Worm (Caenorhabditis elegans) whole organism, young adult: Measurements from ENCODE around the gene T21D9.2.

ENCODE experiments used
- B0261.1 ChIP-seq: sonication (generic microtip); optimal IDR thresholded peaks from 2 replicates; lab custom pipeline; 2016; ENCODE audit warnings: mild to moderate bottlenecking, missing genetic modification characterization, moderate library complexity, missing compliant biosample characterization
- F39B2.1 ChIP-seq: fragments of 200-800 bp; sonication (Bioruptor generic); IDR thresholded peaks from 2 replicates; pipeline ENCODE4 v1.3.6; 2022; ENCODE audit warnings: missing genetic modification reagents, missing genetic modification characterization, missing compliant biosample characterization
- F57C9.4 ChIP-seq: sonication (generic microtip); optimal IDR thresholded peaks from 2 replicates; lab custom pipeline; 2017; ENCODE audit warnings: mild to moderate bottlenecking, missing genetic modification characterization, missing compliant biosample characterization
- K11D2.4 ChIP-seq: fragments of 200-800 bp; sonication (Bioruptor generic); IDR thresholded peaks from 2 replicates; pipeline ENCODE4 v1.3.6; 2022; ENCODE audit warnings: missing genetic modification reagents, missing genetic modification characterization, missing compliant biosample characterization
- T26A5.8 ChIP-seq: sonication (generic microtip); optimal IDR thresholded peaks from 2 replicates; lab custom pipeline; 2016; ENCODE audit warnings: missing genetic modification characterization, missing compliant biosample characterization
- Y53G8AR.9 ChIP-seq: fragments of 200-800 bp; sonication (Bioruptor generic); conservative IDR thresholded peaks from 2 replicates; pipeline ENCODE4 v1.3.6; 2022; ENCODE audit warnings: missing genetic modification reagents, missing genetic modification characterization, missing compliant biosample characterization
- ama-1 ChIP-seq, 3 experiments: fragments of 150-350 bp in 1 of 3; sonication (generic microtip) in 2 of 3; optimal IDR thresholded peaks; 2 replicates each; lab custom pipeline; 2014 to 2018; ENCODE audit warnings: missing biosample characterization in 2 of 3, missing genetic modification characterization in 2 of 3, missing genetic modification reagents in 2 of 3
- atf-7 ChIP-seq: sonication (generic microtip); optimal IDR thresholded peaks from 2 replicates; lab custom pipeline; 2017; ENCODE audit warnings: mild to moderate bottlenecking, missing genetic modification characterization, missing compliant biosample characterization
- cebp-1 ChIP-seq, 2 experiments: fragments of 200-800 bp in 1 of 2; sonication (Bioruptor generic) in 1 of 2; sonication (generic microtip) in 1 of 2; IDR thresholded peaks in 1 of 2; optimal IDR thresholded peaks in 1 of 2; 2 replicates each; pipeline versions ENCODE4 v1.3.6 to Lab custom; 2017 to 2022; ENCODE audit warnings: missing compliant biosample characterization in 2 of 2, missing genetic modification characterization in 2 of 2, mild to moderate bottlenecking in 1 of 2, missing genetic modification reagents in 1 of 2, moderate library complexity in 1 of 2
- ceh-27 ChIP-seq: fragments of 200-800 bp; sonication (Bioruptor generic); optimal IDR thresholded peaks from 2 replicates; lab custom pipeline; 2018; ENCODE audit warnings: mild to moderate bottlenecking, missing genetic modification characterization, moderate library complexity, missing compliant biosample characterization
- ekl-4 ChIP-seq: fragments of 200-800 bp; sonication (Bioruptor generic); IDR thresholded peaks from 2 replicates; pipeline ENCODE4 v1.3.6; 2022; ENCODE audit warnings: missing genetic modification reagents, missing genetic modification characterization, missing compliant biosample characterization
- hlh-26 ChIP-seq: fragments of 200-800 bp; sonication (Bioruptor generic); conservative IDR thresholded peaks from 2 replicates; pipeline ENCODE4 v1.3.6; 2022; ENCODE audit warnings: missing genetic modification reagents, missing genetic modification characterization, missing compliant biosample characterization
- hmg-1.2 ChIP-seq: fragments of 200-800 bp; sonication (Bioruptor generic); IDR thresholded peaks from 2 replicates; pipeline ENCODE4 v1.3.6; 2022; ENCODE audit warnings: missing genetic modification reagents, missing genetic modification characterization, missing compliant biosample characterization
- lag-1 ChIP-seq: fragments of 200-800 bp; sonication (Bioruptor generic); IDR thresholded peaks from 2 replicates; pipeline ENCODE4 v1.3.6; 2022; ENCODE audit warnings: missing genetic modification reagents, missing genetic modification characterization, missing compliant biosample characterization
- lsl-1 ChIP-seq: fragments of 200-800 bp; sonication (Bioruptor generic); optimal IDR thresholded peaks from 2 replicates; lab custom pipeline; 2018; ENCODE audit warnings: mild to moderate bottlenecking, missing genetic modification characterization, moderate library complexity, missing compliant biosample characterization
- lsy-27 ChIP-seq: sonication (generic microtip); optimal IDR thresholded peaks from 2 replicates; lab custom pipeline; 2017; ENCODE audit warnings: missing genetic modification characterization, mild to moderate bottlenecking, missing compliant biosample characterization, antibody characterized with exemption, missing genotype, borderline replicate concordance; ENCODE audit not compliant: insufficient read depth
- madf-8 ChIP-seq: fragments of 200-800 bp; sonication (Bioruptor generic); conservative IDR thresholded peaks from 2 replicates; pipeline ENCODE4 v1.3.6; 2022; ENCODE audit warnings: missing genetic modification reagents, missing genetic modification characterization, missing compliant biosample characterization
- mcd-1 ChIP-seq: fragments of 200-800 bp; sonication (Bioruptor generic); IDR thresholded peaks from 2 replicates; pipeline ENCODE4 v1.3.6; 2022; ENCODE audit warnings: missing genetic modification reagents, missing genetic modification characterization, missing compliant biosample characterization
- mel-28 ChIP-seq: sonication (generic microtip); optimal IDR thresholded peaks from 2 replicates; lab custom pipeline; 2016; ENCODE audit warnings: borderline replicate concordance, mild to moderate bottlenecking, missing genetic modification characterization, missing compliant biosample characterization
- mxl-1 ChIP-seq: sonication (generic microtip); optimal IDR thresholded peaks from 2 replicates; lab custom pipeline; 2016; ENCODE audit warnings: missing genetic modification characterization, missing compliant biosample characterization
- nhr-120 ChIP-seq: fragments of 200-800 bp; sonication (Bioruptor generic); IDR thresholded peaks from 2 replicates; pipeline ENCODE4 v1.3.6; 2022; ENCODE audit warnings: missing genetic modification characterization, missing compliant biosample characterization
- nhr-80 ChIP-seq: sonication (generic microtip); optimal IDR thresholded peaks from 2 replicates; lab custom pipeline; 2016; ENCODE audit warnings: missing genetic modification characterization, missing compliant biosample characterization
- sea-2 ChIP-seq: fragments of 200-800 bp; sonication (Bioruptor generic); IDR thresholded peaks from 2 replicates; pipeline ENCODE4 v1.3.6; 2022; ENCODE audit warnings: missing genetic modification characterization, missing compliant biosample characterization
- snpc-1.1 ChIP-seq: sonication (generic microtip); optimal IDR thresholded peaks from 2 replicates; lab custom pipeline; 2017; ENCODE audit warnings: missing genetic modification characterization, mild to moderate bottlenecking, missing compliant biosample characterization, antibody characterized with exemption, moderate library complexity, missing genotype, missing genetic modification reagents; ENCODE audit not compliant: insufficient read depth
- snpc-4 ChIP-seq, 5 experiments: fragments of 150-350 bp in 1 of 5; sonication (generic microtip) in 4 of 5; optimal IDR thresholded peaks; 2 replicates each; lab custom pipeline; 2014 to 2018; ENCODE audit warnings: missing genetic modification characterization in 5 of 5, missing biosample characterization in 3 of 5, antibody characterized with exemption in 2 of 5, mild to moderate bottlenecking in 2 of 5, missing compliant biosample characterization in 2 of 5, missing genotype in 2 of 5, moderate library complexity in 2 of 5, missing genetic modification reagents in 1 of 5
- somi-1 ChIP-seq: fragments of 200-800 bp; sonication (Bioruptor generic); optimal IDR thresholded peaks from 2 replicates; lab custom pipeline; 2018; ENCODE audit warnings: mild to moderate bottlenecking, missing genetic modification characterization, missing compliant biosample characterization
- unc-62 ChIP-seq: fragments of 150-350 bp; optimal IDR thresholded peaks from 2 replicates; lab custom pipeline; 2014; ENCODE audit warnings: missing biosample characterization, missing genetic modification reagents, missing genetic modification characterization
- xnd-1 ChIP-seq: sonication (generic microtip); optimal IDR thresholded peaks from 2 replicates; lab custom pipeline; 2016; ENCODE audit warnings: missing genotype, missing genetic modification reagents, missing genetic modification characterization, missing compliant biosample characterization
- ztf-18 ChIP-seq: sonication (generic microtip); optimal IDR thresholded peaks from 2 replicates; lab custom pipeline; 2016; ENCODE audit warnings: missing genotype, mild to moderate bottlenecking, missing genetic modification characterization, missing compliant biosample characterization
- ztf-25 ChIP-seq: fragments of 200-800 bp; sonication (Bioruptor generic); IDR thresholded peaks from 2 replicates; pipeline ENCODE4 v1.3.6; 2022; ENCODE audit warnings: missing genetic modification reagents, missing genetic modification characterization, missing compliant biosample characterization
- ztf-26 ChIP-seq: sonication (generic microtip); optimal IDR thresholded peaks from 2 replicates; lab custom pipeline; 2017; ENCODE audit warnings: missing genetic modification characterization, missing compliant biosample characterization
- ztf-28 ChIP-seq: fragments of 200-800 bp; sonication (Bioruptor generic); IDR thresholded peaks from 2 replicates; pipeline ENCODE4 v1.3.6; 2022; ENCODE audit warnings: missing genetic modification reagents, missing genetic modification characterization, missing compliant biosample characterization
- ztf-3 ChIP-seq: fragments of 200-800 bp; sonication (Bioruptor generic); optimal IDR thresholded peaks from 2 replicates; lab custom pipeline; 2018; ENCODE audit warnings: mild to moderate bottlenecking, missing genetic modification characterization, missing compliant biosample characterization
- ztf-6 ChIP-seq: fragments of 200-800 bp; sonication (Bioruptor generic); IDR thresholded peaks from 2 replicates; pipeline ENCODE4 v1.3.6; 2022; ENCODE audit warnings: missing genetic modification reagents, missing genetic modification characterization, missing compliant biosample characterization

The T21D9.2 gene

ce11 chrX:2071392-2072001, 25.2 kb downstream of the T21D9.2 start (continued):
- TF ChIP-seq lsy-27 (no peak), hlh-26 (GFP tag; lab: Robert Waterston, UW) (no peak), ekl-4 (GFP tag; lab: Robert Waterston, UW) (no peak), sea-2 (GFP tag; lab: Robert Waterston, UW) (no peak), hmg-1.2 (GFP tag; lab: Robert Waterston, UW) (peak; percentile 34; the same call in 1 of the 2 replicates), ceh-27 (GFP tag; lab: Kevin White, UChicago) (peak; percentile 77)

- TF ChIP-seq nhr-80 (tag; lab: Kevin White, UChicago): peak; percentile 75
- peak; percentile 32 for TF ChIP-seq unc-62 (GFP tag; lab: Kevin White, UChicago)
- TF ChIP-seq ztf-26 (tag; lab: Kevin White, UChicago): peak; percentile 24
- peak; percentile 29 for TF ChIP-seq somi-1 (GFP tag; lab: Kevin White, UChicago)
- TF ChIP-seq K11D2.4 (GFP tag; lab: Robert Waterston, UW): peak; percentile 19; the same call in 1 of the 2 replicates
- TF ChIP-seq ztf-6 (GFP tag; lab: Robert Waterston, UW): no peak
- peak; percentile 36 for TF ChIP-seq atf-7 (tag; lab: Kevin White, UChicago)
- TF ChIP-seq F39B2.1: no peak
- TF ChIP-seq cebp-1 (GFP tag; IDR thresholded peaks at IDR 0.05; lab: Robert Waterston, UW): no peak
- TF ChIP-seq cebp-1 (tag; optimal IDR thresholded peaks at IDR 0.05; lab: Kevin White, UChicago): peak; percentile 42
These were observed 26.2 kb downstream of the T21D9.2 start, which contains the start of gene acl-4 for ce11 chrX:2070418-2070996. Gene acl-4, minus strand, starts transcription at chrX:2070444.

DNA sequence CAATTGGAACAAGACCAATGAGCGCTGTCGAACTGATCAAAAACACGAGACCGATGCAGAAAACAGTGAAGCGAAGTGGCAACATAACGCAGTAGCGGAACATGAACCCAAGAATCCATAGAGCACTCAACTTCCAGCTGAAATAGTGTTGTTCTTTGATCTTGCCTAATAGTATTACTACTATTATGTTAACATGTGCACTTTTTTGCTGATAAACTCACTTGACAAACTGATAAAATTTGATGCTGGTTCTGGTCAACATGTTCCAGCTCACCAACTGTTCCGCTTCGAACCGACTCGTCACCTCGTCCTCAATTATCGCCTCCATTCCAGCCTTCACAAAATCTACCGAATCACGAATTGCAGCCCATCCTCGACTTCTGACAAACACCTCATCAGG, 28.4 kb downstream of the T21D9.2 start:
- TF ChIP-seq mcd-1 (GFP tag; lab: Robert Waterston, UW) (no peak), nhr-120 (no peak), lag-1 (GFP tag; lab: Robert Waterston, UW) (no peak), madf-8 (GFP tag; lab: Robert Waterston, UW) (no peak), B0261.1 (tag; lab: Kevin White, UChicago) (no peak), ztf-25 (GFP tag; lab: Robert Waterston, UW) (no peak), nhr-80 (tag; lab: Kevin White, UChicago) (peak; percentile 29), ztf-3 (GFP tag; lab: Kevin White, UChicago) (no peak), Y53G8AR.9 (GFP tag; lab: Robert Waterston, UW) (no peak), F57C9.4 (no peak), unc-62 (GFP tag; lab: Kevin White, UChicago) (no peak), T26A5.8 (no peak), cebp-1 (GFP tag; IDR thresholded peaks at IDR 0.05; lab: Robert Waterston, UW) (no peak), cebp-1 (tag; optimal IDR thresholded peaks at IDR 0.05; lab: Kevin White, UChicago) (peak; percentile 12), lsl-1 (GFP tag; lab: Kevin White, UChicago) (no peak)

ce11 chrX:2064730-2065129, 32.0 kb downstream of the T21D9.2 start, which contains the start of gene F49H12.7:
Gene F49H12.7, plus strand, starts transcription at chrX:2065030.
- TF ChIP-seq mel-28 (tag; lab: Kevin White, UChicago) (no peak), ztf-18 (tag; lab: Kevin White, UChicago) (no peak), F39B2.1 (no peak), ama-1 (optimal IDR thresholded peaks at IDR 0.05; lab: Kevin White, UChicago) (no peak), ama-1 (GFP tag; optimal IDR thresholded peaks at IDR 0.05; lab: Kevin White, UChicago) (no peak), snpc-4 (GFP tag; optimal IDR thresholded peaks at IDR 0.05; lab: Kevin White, UChicago) (no peak), snpc-4 (tag; optimal IDR thresholded peaks at IDR 0.05; lab: Kevin White, UChicago) (no peak), xnd-1 (tag; lab: Kevin White, UChicago) (no peak), ztf-28 (GFP tag; lab: Robert Waterston, UW) (no peak), snpc-1.1 (tag; lab: Kevin White, UChicago) (no peak), hmg-1.2 (GFP tag; lab: Robert Waterston, UW) (no peak), mxl-1 (no peak)
